Fruit fly (Drosophila melanogaster) S2 (cell line): ENCODE measurements around the gene ppk22.

ENCODE experiments used
- CG8478 ChIP-seq: fragments of >200 bp; optimal IDR thresholded peaks from 2 replicates; lab custom pipeline; 2018
- CTCF ChIP-seq, 2 experiments: fragments of >200 bp; optimal IDR thresholded peaks; 2 replicates each; lab custom pipeline; 2018

Gene ppk22

DNA sequence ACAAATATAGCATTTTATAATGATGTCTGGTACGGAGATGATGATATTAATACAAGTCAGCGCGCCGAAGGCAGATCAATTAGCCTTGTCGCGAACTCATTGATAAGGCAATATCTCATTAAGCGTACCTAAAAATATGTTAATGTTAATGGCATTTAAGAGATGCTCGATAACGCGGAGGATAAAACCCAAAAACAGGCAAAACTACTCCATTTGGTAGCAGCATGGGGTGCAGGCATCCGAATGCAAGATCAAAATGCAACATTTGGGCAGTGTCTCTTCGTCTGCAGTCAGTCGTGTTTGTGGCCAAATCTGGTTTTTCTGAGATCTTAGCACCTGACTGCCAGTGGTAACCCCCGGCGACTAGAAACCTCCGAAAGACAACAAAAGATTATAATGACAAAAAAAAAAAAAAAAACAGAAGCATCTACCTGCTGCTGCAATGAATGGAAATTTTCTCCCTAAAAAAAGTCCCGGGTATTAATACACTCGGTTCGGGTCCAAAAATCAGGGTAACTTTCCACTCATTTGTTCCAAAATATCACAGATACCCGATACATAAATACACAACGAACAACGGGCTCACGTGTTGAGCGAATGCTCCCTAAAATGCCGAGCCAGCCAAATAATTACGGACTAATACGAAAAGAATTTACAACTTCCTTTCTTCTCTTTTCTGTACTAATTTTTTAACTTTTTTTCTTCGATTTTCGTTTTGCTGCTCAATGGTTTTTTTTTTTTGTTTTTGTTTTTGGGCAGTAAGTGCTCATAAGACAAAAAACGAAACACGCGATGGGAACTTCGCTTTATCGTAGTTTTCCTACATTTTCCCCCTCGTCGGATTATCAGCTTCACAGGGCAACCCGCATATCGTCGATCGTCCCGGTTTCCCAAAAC, 13.4 kb downstream of the ppk22 start:
- TF ChIP-seq CG8478 (no peak), CTCF (optimal IDR thresholded peaks at IDR 0.05; lab: Kevin White, UChicago) (no peak)

DNA sequence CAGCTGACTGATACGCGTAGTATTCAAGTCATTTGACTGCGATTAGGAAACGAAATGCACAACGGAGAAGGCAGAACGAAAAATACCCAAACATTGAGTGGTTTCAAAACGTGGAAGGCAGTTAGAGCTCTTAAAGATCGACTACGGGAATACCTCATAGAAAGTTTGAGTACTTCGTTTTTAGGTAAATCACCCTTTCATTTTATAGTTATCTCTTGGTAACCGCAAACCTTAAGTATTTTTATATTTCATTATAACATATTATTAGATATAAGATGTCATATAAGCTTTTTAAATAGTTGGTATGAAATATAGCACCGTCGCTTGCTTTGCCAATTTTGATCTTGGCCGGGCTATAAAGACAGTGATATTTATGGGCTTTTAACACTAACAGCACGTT, 14.5 kb downstream of the ppk22 start:
- no peak for TF ChIP-seq CG8478
- TF ChIP-seq CTCF (optimal IDR thresholded peaks at IDR 0.05; lab: Kevin White, UChicago), result no peak

DNA sequence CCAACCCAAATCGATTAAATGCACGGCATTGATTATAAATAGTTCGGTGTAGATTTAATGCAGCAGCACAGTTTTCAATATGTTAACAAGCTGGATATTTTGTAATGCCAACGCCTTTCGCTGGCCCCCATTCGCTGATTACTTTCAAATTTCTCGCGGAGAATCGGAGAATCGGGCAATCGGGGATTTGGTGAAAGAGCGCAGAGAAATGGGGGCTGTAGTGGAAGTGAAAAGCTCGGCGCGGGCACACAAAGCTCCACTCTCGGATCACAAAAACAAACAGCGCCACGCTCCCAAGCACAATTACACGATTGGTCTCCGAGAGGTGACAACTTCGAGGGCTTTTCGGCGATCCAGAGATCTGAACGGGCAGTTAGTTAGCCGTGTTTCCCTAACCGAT, 18.0 kb downstream of the ppk22 start, which contains the start of gene Esp:
Esp (plus strand) TSS at position 301 of the 400 bp plus-strand sequence.
- no peak for TF ChIP-seq CG8478
- TF ChIP-seq CTCF (optimal IDR thresholded peaks at IDR 0.05; lab: Kevin White, UChicago), result no peak

DNA sequence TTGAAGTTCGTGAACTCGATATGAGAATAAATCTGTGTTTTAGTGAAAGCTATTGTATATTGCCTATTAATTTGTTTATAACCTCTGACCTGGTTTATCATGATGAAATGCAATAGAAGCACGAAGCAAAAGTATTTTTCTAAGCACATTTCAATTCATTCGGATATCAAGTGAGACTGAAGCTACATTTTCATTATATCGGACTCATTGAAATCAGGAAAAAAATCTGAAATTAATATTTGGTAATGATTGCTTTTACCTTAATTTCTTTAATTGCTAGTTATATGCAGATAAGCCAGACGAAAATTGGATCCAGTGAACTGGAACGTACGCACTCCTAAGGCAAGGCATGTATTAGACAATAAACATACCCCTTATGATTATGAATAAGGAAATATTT, 18.5 kb downstream of the ppk22 start, which contains the start of gene CG33658:
CG33658 (minus strand) TSS at position 101 of the 400 bp plus-strand sequence.
- TF ChIP-seq CG8478 (no peak), CTCF (optimal IDR thresholded peaks at IDR 0.05; lab: Kevin White, UChicago) (no peak)

DNA sequence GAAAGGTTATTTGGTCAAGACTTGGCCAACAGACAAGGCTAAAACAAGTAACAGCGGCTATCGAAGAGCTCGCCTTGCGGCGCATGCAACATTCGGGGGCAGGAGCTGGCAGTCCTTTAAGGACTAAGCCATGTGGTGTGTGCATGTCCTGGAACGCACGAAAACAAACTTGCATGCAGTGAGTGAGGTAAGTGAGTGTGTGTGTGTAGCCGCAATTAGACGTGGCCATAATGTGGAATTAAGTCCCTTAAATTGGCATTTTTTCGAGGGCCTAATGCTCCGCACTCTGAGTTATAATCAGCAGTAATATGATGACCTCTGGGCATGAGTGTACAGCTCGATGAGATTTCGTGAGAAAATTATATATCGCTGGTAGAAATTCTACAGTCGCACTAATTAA, 25.9 kb downstream of the ppk22 start, which contains the start of gene sosie:
sosie (plus strand) TSS at position 301 of the 400 bp plus-strand sequence.
- TF ChIP-seq CTCF (optimal IDR thresholded peaks at IDR 0.05; lab: Kevin White, UChicago) (no peak), CG8478 (no peak)

DNA sequence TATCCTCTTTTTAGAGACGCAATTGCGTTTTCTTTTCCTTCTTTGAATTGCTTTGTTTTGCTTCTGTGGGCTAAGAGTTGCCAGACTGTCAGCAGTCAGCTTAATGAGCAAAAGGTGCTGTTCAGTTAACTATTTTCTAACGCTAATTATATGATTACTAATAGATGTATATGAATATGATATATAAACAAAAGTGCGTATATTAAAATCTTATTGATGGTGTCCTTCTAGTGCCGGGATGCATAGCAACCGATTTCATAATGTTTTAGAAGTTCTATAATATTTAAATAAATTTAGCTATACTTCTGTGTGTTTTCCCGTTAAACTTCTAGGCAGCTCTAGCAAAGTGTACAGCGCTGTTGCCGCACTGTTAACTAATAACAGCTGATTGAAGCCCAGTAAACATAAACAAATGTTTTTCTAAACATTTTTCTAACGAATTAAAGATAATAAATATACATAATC, 29.7 kb downstream of the ppk22 start, which contains the start of the genes Kaz and CG43273:
Kaz (minus strand) TSS at position 73 of the 465 bp plus-strand sequence.
CG43273 (plus strand) TSS at position 415 of the 465 bp plus-strand sequence.
- no peak for TF ChIP-seq CG8478
- peak in 1 of 2 experiments; percentile 10 for TF ChIP-seq CTCF (optimal IDR thresholded peaks at IDR 0.05; lab: Kevin White, UChicago)

DNA sequence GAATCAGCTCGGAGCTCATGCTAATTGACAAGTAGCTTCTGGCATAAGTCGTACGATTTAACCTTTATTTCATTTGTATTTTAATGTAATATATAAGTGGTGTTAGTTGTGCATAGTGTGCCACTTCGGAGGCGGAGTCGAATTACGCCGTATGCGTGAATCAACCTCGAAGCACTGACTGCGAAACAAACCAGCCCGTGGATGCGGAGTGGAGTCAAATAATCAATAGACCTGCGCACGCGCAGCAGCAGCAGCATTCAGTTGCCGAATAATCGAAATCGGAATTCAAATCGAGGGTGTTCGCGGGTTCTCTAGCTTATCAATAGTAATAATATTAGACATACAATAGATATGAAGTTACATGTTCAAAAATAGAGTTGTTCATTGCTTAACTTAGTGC, 31.4 kb downstream of the ppk22 start, which contains the start of gene RabX4:
RabX4 (minus strand) TSS at position 176 of the 400 bp plus-strand sequence.
- TF ChIP-seq CTCF (optimal IDR thresholded peaks at IDR 0.05; lab: Kevin White, UChicago) (no peak), CG8478 (no peak)

DNA sequence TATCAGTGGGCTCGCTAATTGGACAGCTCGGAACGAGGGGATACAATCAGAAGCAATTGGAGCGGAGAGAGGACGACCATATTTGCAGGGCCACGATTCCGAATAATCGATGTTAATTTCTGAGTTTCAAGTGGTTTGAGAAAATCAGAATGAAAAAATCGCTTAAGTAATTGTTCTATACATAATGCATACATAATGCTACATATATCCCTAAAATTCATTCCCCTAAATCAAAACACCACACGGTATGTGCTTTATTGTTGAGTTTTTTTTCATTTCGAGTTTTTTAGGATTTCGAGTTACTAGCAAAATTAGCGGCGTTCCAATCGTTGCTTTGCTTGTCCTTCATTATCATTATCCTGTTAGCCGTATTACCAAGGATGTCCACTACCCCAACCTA, 34.1 kb downstream of the ppk22 start, which contains the start of gene niki:
niki (minus strand) TSS at position 101 of the 400 bp plus-strand sequence.
- no peak for TF ChIP-seq CTCF (optimal IDR thresholded peaks at IDR 0.05; lab: Kevin White, UChicago)
- TF ChIP-seq CG8478, result no peak

DNA sequence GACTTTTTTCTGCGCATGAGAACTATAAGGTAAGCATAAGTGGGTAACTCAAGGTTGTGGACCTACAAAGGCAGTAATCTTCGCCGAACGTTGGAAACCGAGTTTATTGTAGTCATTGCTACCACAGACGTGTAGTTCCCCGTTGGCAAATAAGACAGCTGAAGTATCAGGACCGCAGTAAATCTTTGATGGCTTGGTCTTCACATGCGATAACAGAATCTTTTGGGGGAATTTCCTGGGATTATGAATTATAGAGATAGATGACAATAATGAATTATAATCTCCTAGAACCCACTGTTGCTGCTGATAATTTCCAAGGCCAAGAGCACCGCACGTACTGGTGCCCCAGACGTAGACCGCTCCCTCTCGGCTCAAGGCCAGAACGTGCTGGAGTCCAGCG, 36.5 kb downstream of the ppk22 start:
- no peak for TF ChIP-seq CG8478
- TF ChIP-seq CTCF (optimal IDR thresholded peaks at IDR 0.05; lab: Kevin White, UChicago), result no peak

DNA sequence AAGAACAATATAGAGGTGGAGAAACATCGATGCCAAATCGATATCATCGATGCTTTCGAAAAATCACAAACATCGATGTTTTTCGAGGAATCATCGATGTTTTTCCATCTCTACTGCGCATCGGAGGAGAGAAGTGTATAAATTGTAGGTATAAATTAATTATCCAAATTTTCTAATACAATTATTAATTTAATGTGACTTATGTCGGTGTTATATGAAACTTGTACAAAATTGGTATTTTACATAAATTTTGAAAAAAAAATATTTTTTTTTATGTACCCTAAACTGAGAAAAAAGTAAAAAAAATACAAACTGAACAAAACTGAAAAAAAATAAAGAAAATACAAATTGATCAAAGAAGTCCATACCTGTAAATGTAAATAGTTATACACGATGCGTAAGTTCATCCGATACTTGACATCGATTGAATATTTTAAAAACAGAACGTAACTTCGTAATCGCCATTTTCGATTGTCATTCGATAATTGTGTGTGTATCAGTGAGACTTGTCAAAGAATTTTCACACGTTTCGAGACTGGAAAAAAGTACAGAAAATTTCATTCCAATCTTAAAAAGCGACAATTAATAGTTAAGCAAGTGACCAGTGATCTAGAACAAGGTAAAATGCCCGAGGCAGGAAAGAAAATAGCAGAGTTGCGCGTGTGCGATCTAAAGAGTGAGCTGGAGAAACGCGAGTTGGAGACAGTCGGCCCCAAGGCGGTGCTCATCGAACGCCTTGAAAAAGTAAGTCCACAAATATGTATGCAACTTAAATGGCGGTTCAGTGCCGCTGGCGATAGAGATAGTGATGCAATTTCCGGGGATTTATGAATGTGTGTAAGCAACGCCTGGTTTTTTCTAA, 42.4 kb downstream of the ppk22 start, which contains the start of the genes CG5808 and Saf-B:
CG5808 (minus strand) TSS at position 15 of the 862 bp plus-strand sequence.
Saf-B (plus strand) TSS at position 472 of the 862 bp plus-strand sequence.
- no peak for TF ChIP-seq CTCF (optimal IDR thresholded peaks at IDR 0.05; lab: Kevin White, UChicago)
- TF ChIP-seq CG8478, result no peak

DNA sequence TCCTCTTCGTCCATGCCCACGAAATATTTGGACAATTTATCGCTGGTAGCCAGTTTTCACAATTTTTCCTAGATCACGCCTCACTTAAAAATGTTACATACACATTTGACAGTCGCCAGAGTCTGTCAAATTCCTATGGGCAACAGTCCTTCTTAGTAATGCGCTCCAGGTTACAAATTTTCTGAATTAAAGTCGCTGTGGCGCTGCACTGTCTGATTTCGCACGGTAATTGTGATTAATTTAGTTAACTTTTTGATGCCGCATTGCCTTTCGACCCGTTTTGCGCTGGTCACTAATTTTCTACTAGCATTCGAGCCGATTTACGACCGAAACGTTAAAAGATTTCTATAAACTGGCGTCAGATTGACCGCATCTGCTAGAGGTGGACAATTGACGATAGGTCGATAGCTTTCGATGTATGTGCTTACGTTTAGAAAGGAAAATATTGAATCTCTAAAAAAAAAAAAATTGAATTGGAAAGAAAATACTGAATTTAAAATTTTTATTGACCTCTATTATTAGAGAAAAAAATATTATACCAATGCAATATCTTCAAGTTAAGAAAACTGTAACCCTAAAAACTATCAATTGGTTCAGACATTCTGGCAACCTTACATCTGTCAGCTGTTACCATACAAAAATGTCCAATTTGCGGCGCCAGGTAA, 45.8 kb downstream of the ppk22 start, which contains the start of the genes lili and CG34150:
lili (minus strand) TSS at position 376 of the 665 bp plus-strand sequence.
CG34150 (plus strand) TSS at position 626 of the 665 bp plus-strand sequence.
- TF ChIP-seq CG8478, result no peak
- TF ChIP-seq CTCF (optimal IDR thresholded peaks at IDR 0.05; lab: Kevin White, UChicago), result no peak

DNA sequence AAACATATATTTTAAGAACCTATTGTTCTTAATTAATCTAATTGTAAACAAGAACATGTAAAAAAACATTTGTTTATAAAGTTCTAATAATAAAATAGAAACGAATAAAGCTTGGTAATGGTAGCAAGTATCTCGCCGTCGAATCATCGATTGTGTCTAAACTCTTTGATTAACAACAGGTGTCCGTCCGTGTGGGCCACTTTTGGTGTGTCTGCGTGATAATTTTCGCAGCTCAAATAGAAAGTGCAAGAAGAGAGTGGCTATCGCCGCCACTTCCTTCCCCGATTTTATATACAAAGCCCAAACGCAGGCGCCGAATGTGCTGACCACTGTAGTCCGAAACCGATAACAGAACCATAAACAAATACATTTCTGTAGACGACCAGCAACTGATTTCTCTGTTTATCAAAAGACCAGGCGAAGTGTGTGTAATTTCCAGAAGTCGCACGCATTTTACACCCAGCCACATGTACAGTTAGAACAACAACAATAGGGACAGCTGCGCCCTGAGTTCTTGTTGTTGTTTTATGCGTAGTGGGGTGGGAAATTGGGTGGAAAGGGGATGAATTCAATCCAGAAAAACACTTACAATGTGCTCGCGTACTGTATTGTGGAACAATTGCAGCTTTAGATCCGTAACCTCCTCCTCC, 46.5 kb downstream of the ppk22 start:
- TF ChIP-seq CTCF (optimal IDR thresholded peaks at IDR 0.05; lab: Kevin White, UChicago) (no peak), CG8478 (no peak)

DNA sequence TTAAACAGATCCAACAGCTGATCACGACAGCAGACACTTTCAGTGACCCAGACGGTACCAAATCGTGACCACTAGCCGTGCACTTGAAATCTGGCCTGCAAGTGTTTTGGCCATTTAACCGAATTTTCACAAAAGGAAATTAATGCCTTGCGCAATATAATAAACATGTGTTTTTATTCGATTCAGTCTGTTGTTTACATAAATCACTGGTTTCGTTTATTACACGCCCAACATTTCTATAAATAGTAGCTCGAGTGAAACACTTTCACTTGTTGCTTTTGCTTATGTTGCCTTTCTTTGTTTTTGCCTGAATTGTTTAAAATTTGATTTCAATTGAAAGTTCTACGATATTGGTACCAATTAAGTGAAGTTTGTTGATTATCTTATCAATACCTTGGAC, 47.2 kb downstream of the ppk22 start:
- TF ChIP-seq CG8478, result no peak
- TF ChIP-seq CTCF (optimal IDR thresholded peaks at IDR 0.05; lab: Kevin White, UChicago), result no peak
